Worm (Caenorhabditis elegans) whole organism, L4/young adult: Measurements from ENCODE around the gene got-2.2.

Experiments used
- W03F9.2 ChIP-seq: fragments of 150-350 bp; optimal IDR thresholded peaks from 2 replicates; lab custom pipeline; 2014; ENCODE audit warnings: missing biosample characterization, missing genetic modification characterization
- dao-5 ChIP-seq: sonication (generic microtip); optimal IDR thresholded peaks from 2 replicates; lab custom pipeline; 2016; ENCODE audit warnings: missing genotype, missing genetic modification characterization, moderate library complexity, missing compliant biosample characterization
- him-1 ChIP-seq: sonication (generic microtip); optimal IDR thresholded peaks from 2 replicates; lab custom pipeline; 2016; ENCODE audit warnings: missing genotype, missing genetic modification reagents, missing genetic modification characterization, missing compliant biosample characterization

- TF ChIP-seq dao-5 (tag; lab: Kevin White, UChicago), result no peak
- TF ChIP-seq him-1, result no peak
- TF ChIP-seq W03F9.2 (tag; lab: Kevin White, UChicago), result no peak
Measured at ce11 chrX:6256430-6256829, 15.6 kb downstream of the got-2.2 start.
